Fruit fly (Drosophila melanogaster): ENCODE data around the gene CG34456.

Gene CG34456

DNA sequence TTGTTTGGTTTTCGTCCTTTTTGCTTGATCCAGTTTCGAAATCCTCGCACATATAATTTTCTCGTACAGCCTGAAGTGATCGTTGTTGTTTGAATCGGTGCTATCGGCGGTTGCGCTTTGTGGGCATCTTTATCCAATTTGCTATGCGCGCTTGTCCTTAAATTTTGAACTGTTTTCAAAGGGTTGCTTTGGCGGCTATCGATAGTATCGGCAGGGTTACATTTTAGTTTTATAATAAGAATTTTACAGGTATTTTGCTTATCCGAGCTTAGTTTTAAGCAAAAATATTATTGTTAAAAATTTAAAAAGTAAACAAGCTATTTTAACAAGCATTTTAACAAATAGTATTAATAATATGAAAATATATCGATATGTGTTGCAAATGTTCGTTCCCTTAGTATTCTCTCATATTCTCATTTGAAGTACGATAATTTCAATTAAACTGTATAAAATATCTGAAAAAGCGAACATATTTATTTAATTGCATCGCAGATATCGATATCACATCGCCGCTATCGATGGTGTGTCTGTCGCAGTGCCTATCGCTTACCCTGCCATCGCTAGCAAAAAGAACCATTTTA, 5.0 kb downstream of the CG34456 start, which contains the start of the genes Klp67A and CG4452:
Gene Klp67A (minus strand): TSS at position 197 of the 581 bp plus-strand sequence.
Gene CG4452 (plus strand): TSS at position 528 of the 581 bp plus-strand sequence.
- TF ChIP-seq CG17829 (tag; optimal IDR thresholded peaks at IDR 0.05) (peak; percentile 71), ind (GFP tag; optimal IDR thresholded peaks at IDR 0.05) (peak; percentile 36), pan (optimal IDR thresholded peaks at IDR 0.05) (no peak), pan (GFP tag; optimal IDR thresholded peaks at IDR 0.05 in 1 of 2, IDR thresholded peaks at IDR 0.05 in 1 of 2) (peak in 1 of 2 experiments; percentile 5), Lhr (GFP tag; optimal IDR thresholded peaks at IDR 0.05) (peak; percentile 67), unc-4 (GFP tag; IDR thresholded peaks at IDR 0.05; ENCODE audit: partially characterized antibody) (peak; percentile 93), CG10366 (GFP tag; IDR thresholded peaks at IDR 0.05) (no peak), Rx (GFP tag; IDR thresholded peaks at IDR 0.05) (no peak), phol (tag; optimal IDR thresholded peaks at IDR 0.05) (peak; percentile 85), CG15514 (GFP tag; optimal IDR thresholded peaks at IDR 0.05) (peak; percentile 74), Hmr (GFP tag; optimal IDR thresholded peaks at IDR 0.05) (no peak), Taf1 (GFP tag; IDR thresholded peaks at IDR 0.05) (no peak), tgo (GFP tag; IDR thresholded peaks at IDR 0.05) (peak; percentile 21; the same call in 1 of the 3 replicates), mam (GFP tag; optimal IDR thresholded peaks at IDR 0.05) (peak; percentile 22), slbo (GFP tag; IDR thresholded peaks at IDR 0.05) (peak; percentile 50; the same call in 1 of the 2 replicates), Usf (GFP tag; optimal IDR thresholded peaks at IDR 0.05) (no peak), Sin3A (optimal IDR thresholded peaks at IDR 0.05) (peak; percentile 82), crp (GFP tag; optimal IDR thresholded peaks at IDR 0.05) (peak in 1 of 2 experiments; percentile 27), oc (tag; optimal IDR thresholded peaks at IDR 0.05) (no peak), CG8359 (GFP tag; optimal IDR thresholded peaks at IDR 0.05; ENCODE audit: borderline replicate concordance) (no peak), D19A (tag; optimal IDR thresholded peaks at IDR 0.05) (peak; percentile 3), Mes4 (GFP tag; optimal IDR thresholded peaks at IDR 0.05) (no peak), Sry-δ (GFP tag; optimal IDR thresholded peaks at IDR 0.05) (peak; percentile 88), CG43689 (GFP tag; IDR thresholded peaks at IDR 0.05) (no peak), Camta (GFP tag; optimal IDR thresholded peaks at IDR 0.05) (no peak), chif (GFP tag; optimal IDR thresholded peaks at IDR 0.05) (peak in 1 of 2 experiments; percentile 15), CG17912 (GFP tag; optimal IDR thresholded peaks at IDR 0.05) (no peak), CG14667 (GFP tag; IDR thresholded peaks at IDR 0.05) (0 out of 2 replicates have a peak, but pooled peaks have one; percentile 16), bab2 (GFP tag; optimal IDR thresholded peaks at IDR 0.05) (peak; percentile 20), Pdp1 (GFP tag; optimal IDR thresholded peaks at IDR 0.05) (peak in 1 of 2 experiments; percentile 21), CG42726 (GFP tag; IDR thresholded peaks at IDR 0.05; ENCODE audit: partially characterized antibody) (peak; percentile 56), ftz-f1 (GFP tag; optimal IDR thresholded peaks at IDR 0.05) (no peak), p53 (GFP tag; optimal IDR thresholded peaks at IDR 0.05) (no peak), inv (GFP tag; IDR thresholded peaks at IDR 0.05; ENCODE audit: partially characterized antibody) (peak; percentile 89), ems (GFP tag; optimal IDR thresholded peaks at IDR 0.05) (no peak), CG6689 (GFP tag; IDR thresholded peaks at IDR 0.05) (peak; percentile 25; the same call in 1 of the 2 replicates), sens (GFP tag) (peak; percentile 81), gt (GFP tag; IDR thresholded peaks at IDR 0.05) (no peak), row (GFP tag; IDR thresholded peaks at IDR 0.05) (peak; percentile 72), CG13775 (GFP tag; optimal IDR thresholded peaks at IDR 0.05) (peak; percentile 73), CG2875 (GFP tag; optimal IDR thresholded peaks at IDR 0.05) (no peak), Dbx (GFP tag; IDR thresholded peaks at IDR 0.05) (0 out of 3 replicates have a peak, but pooled peaks have one; percentile 27), Fer1 (GFP tag; optimal IDR thresholded peaks at IDR 0.05) (peak; percentile 16), lilli (GFP tag; optimal IDR thresholded peaks at IDR 0.05) (peak; percentile 58), pros (GFP tag; optimal IDR thresholded peaks at IDR 0.05) (no peak), HmgZ (tag; optimal IDR thresholded peaks at IDR 0.05) (peak; percentile 20), stwl (tag; optimal IDR thresholded peaks at IDR 0.05) (peak; percentile 78), Med (GFP tag) (peak; percentile 87), CG17186 (GFP tag; optimal IDR thresholded peaks at IDR 0.05) (peak; percentile 55), Dp (GFP tag; optimal IDR thresholded peaks at IDR 0.05) (peak; percentile 72)

Data from whole organism, embryonic.